Worm (Caenorhabditis elegans) whole organism, late embryonic: Measurements from ENCODE around the gene oma-1.

Experiments
- F13H6.1 ChIP-seq: sonication (generic microtip); optimal IDR thresholded peaks from 2 replicates; lab custom pipeline; 2016; ENCODE audit warnings: missing genetic modification characterization, missing compliant biosample characterization
- K02D7.2 ChIP-seq: sonication (generic microtip); optimal IDR thresholded peaks from 2 replicates; lab custom pipeline; 2017; ENCODE audit warnings: mild to moderate bottlenecking, missing genetic modification characterization, missing compliant biosample characterization
- T23F11.4 ChIP-seq: fragments of 200-800 bp; sonication (Bioruptor generic); optimal IDR thresholded peaks from 2 replicates; lab custom pipeline; 2018; ENCODE audit warnings: mild to moderate bottlenecking, missing genetic modification characterization, missing compliant biosample characterization
- ahr-1 ChIP-seq: sonication (generic microtip); optimal IDR thresholded peaks from 2 replicates; lab custom pipeline; 2016; ENCODE audit warnings: missing genetic modification characterization, missing compliant biosample characterization
- ceh-18 ChIP-seq: sonication (generic microtip); optimal IDR thresholded peaks from 2 replicates; lab custom pipeline; 2016; ENCODE audit warnings: missing genetic modification characterization, missing compliant biosample characterization
- ceh-22 ChIP-seq: sonication (generic microtip); optimal IDR thresholded peaks from 2 replicates; lab custom pipeline; 2017; ENCODE audit warnings: missing biosample characterization, missing genetic modification characterization
- ceh-45 ChIP-seq: fragments of 200-800 bp; sonication (Bioruptor generic); IDR thresholded peaks from 2 replicates; pipeline ENCODE4 v1.3.6; 2022; ENCODE audit warnings: missing genetic modification reagents, missing genetic modification characterization, missing compliant biosample characterization
- ceh-48 ChIP-seq: sonication (generic microtip); optimal IDR thresholded peaks from 2 replicates; lab custom pipeline; 2016; ENCODE audit warnings: missing genetic modification characterization, inconsistent platforms, missing compliant biosample characterization
- dve-1 ChIP-seq: sonication (generic microtip); optimal IDR thresholded peaks from 2 replicates; lab custom pipeline; 2017; ENCODE audit warnings: antibody characterized with exemption, mild to moderate bottlenecking, missing genetic modification characterization, missing compliant biosample characterization
- elt-2 ChIP-seq: sonication (generic microtip); optimal IDR thresholded peaks from 2 replicates; lab custom pipeline; 2016; ENCODE audit warnings: missing genetic modification reagents, missing genetic modification characterization, missing compliant biosample characterization
- elt-4 ChIP-seq: sonication (generic microtip); optimal IDR thresholded peaks from 2 replicates; lab custom pipeline; 2016; ENCODE audit warnings: missing genetic modification characterization, missing compliant biosample characterization
- eyg-1 ChIP-seq: sonication (generic microtip); optimal IDR thresholded peaks from 2 replicates; lab custom pipeline; 2016; ENCODE audit warnings: missing genotype, missing genetic modification characterization, missing compliant biosample characterization
- fax-1 ChIP-seq: sonication (generic microtip); optimal IDR thresholded peaks from 2 replicates; lab custom pipeline; 2016; ENCODE audit warnings: missing genotype, missing genetic modification characterization, missing compliant biosample characterization
- fkh-10 ChIP-seq: fragments of 150-350 bp; optimal IDR thresholded peaks from 2 replicates; lab custom pipeline; 2014; ENCODE audit warnings: missing biosample characterization, missing genetic modification reagents, missing genetic modification characterization
- gmeb-2 ChIP-seq: sonication (generic microtip); optimal IDR thresholded peaks from 2 replicates; lab custom pipeline; 2016; ENCODE audit warnings: missing genetic modification characterization, inconsistent platforms, missing compliant biosample characterization
- hlh-13 ChIP-seq: fragments of 200-800 bp; sonication (Bioruptor generic); optimal IDR thresholded peaks from 2 replicates; lab custom pipeline; 2018; ENCODE audit warnings: mild to moderate bottlenecking, missing genetic modification characterization, missing compliant biosample characterization
- hlh-15 ChIP-seq: sonication (generic microtip); optimal IDR thresholded peaks from 2 replicates; lab custom pipeline; 2016; ENCODE audit warnings: missing genetic modification characterization, missing compliant biosample characterization
- hlh-6 ChIP-seq: sonication (generic microtip); optimal IDR thresholded peaks from 2 replicates; lab custom pipeline; 2016; ENCODE audit warnings: missing genotype, missing genetic modification characterization, missing compliant biosample characterization
- hlh-8 ChIP-seq: sonication (generic microtip); optimal IDR thresholded peaks from 2 replicates; lab custom pipeline; 2016; ENCODE audit warnings: missing genotype, missing genetic modification characterization, missing compliant biosample characterization
- lim-6 ChIP-seq: sonication (generic microtip); optimal IDR thresholded peaks from 2 replicates; lab custom pipeline; 2016; ENCODE audit warnings: missing genetic modification characterization, missing compliant biosample characterization
- lin-11 ChIP-seq: fragments of 200-800 bp; sonication (Bioruptor generic); optimal IDR thresholded peaks from 2 replicates; lab custom pipeline; 2018; ENCODE audit warnings: mild to moderate bottlenecking, missing genetic modification characterization, missing compliant biosample characterization
- mec-3 ChIP-seq: sonication (generic microtip); optimal IDR thresholded peaks from 2 replicates; lab custom pipeline; 2016; ENCODE audit warnings: borderline replicate concordance, missing genetic modification characterization, missing compliant biosample characterization
- nhr-11 ChIP-seq: fragments of 150-350 bp; optimal IDR thresholded peaks from 2 replicates; lab custom pipeline; 2014; ENCODE audit warnings: missing biosample characterization, missing genetic modification characterization
- npax-4 ChIP-seq: sonication (generic microtip); optimal IDR thresholded peaks from 2 replicates; lab custom pipeline; 2016; ENCODE audit warnings: missing genetic modification characterization, missing compliant biosample characterization
- pag-3 ChIP-seq: sonication (generic microtip); optimal IDR thresholded peaks from 2 replicates; lab custom pipeline; 2016; ENCODE audit warnings: missing compliant biosample characterization, missing genetic modification characterization, borderline replicate concordance
- pha-2 ChIP-seq: sonication (generic microtip); optimal IDR thresholded peaks from 2 replicates; lab custom pipeline; 2017; ENCODE audit warnings: mild to moderate bottlenecking, missing genetic modification characterization, missing compliant biosample characterization
- pha-4 ChIP-seq: fragments of 150-350 bp; optimal IDR thresholded peaks from 2 replicates; lab custom pipeline; 2018; ENCODE audit warnings: missing biosample characterization, missing genetic modification reagents, missing genetic modification characterization
- pqm-1 ChIP-seq: sonication (generic microtip); optimal IDR thresholded peaks from 2 replicates; lab custom pipeline; 2016; ENCODE audit warnings: missing genetic modification characterization, missing compliant biosample characterization
- pros-1 ChIP-seq: fragments of 150-350 bp; optimal IDR thresholded peaks from 2 replicates; lab custom pipeline; 2014; ENCODE audit warnings: missing biosample characterization, missing genetic modification reagents, missing genetic modification characterization
- ref-2 ChIP-seq: sonication (generic microtip); optimal IDR thresholded peaks from 2 replicates; lab custom pipeline; 2016; ENCODE audit warnings: missing genetic modification characterization, missing compliant biosample characterization
- syd-9 ChIP-seq: sonication (generic microtip); optimal IDR thresholded peaks from 2 replicates; lab custom pipeline; 2016; ENCODE audit warnings: mild to moderate bottlenecking, missing genetic modification characterization, moderate library complexity, missing compliant biosample characterization
- tbx-2 ChIP-seq: sonication (generic microtip); optimal IDR thresholded peaks from 2 replicates; lab custom pipeline; 2016; ENCODE audit warnings: missing genetic modification characterization, missing compliant biosample characterization
- ttx-3 ChIP-seq: sonication (generic microtip); optimal IDR thresholded peaks from 2 replicates; lab custom pipeline; 2016; ENCODE audit warnings: missing genetic modification reagents, missing genetic modification characterization, missing compliant biosample characterization
- unc-3 ChIP-seq, 2 experiments: fragments of 200-800 bp in 1 of 2; sonication (Bioruptor generic) in 1 of 2; sonication (generic microtip) in 1 of 2; conservative IDR thresholded peaks in 1 of 2; optimal IDR thresholded peaks in 1 of 2; 2 replicates each; pipeline versions ENCODE4 v1.3.6 to Lab custom; 2016 to 2022; ENCODE audit warnings: missing compliant biosample characterization in 2 of 2, missing genetic modification characterization in 2 of 2, missing genetic modification reagents in 1 of 2
- unc-55 ChIP-seq: sonication (generic microtip); optimal IDR thresholded peaks from 2 replicates; lab custom pipeline; 2017; ENCODE audit warnings: missing biosample characterization, missing genetic modification reagents, missing genetic modification characterization
- unc-86 ChIP-seq: sonication (generic microtip); optimal IDR thresholded peaks from 2 replicates; lab custom pipeline; 2016; ENCODE audit warnings: missing genetic modification characterization, missing compliant biosample characterization
- zip-5 ChIP-seq: sonication (generic microtip); optimal IDR thresholded peaks from 2 replicates; lab custom pipeline; 2016; ENCODE audit warnings: missing genetic modification characterization, missing compliant biosample characterization

oma-1 gene

DNA sequence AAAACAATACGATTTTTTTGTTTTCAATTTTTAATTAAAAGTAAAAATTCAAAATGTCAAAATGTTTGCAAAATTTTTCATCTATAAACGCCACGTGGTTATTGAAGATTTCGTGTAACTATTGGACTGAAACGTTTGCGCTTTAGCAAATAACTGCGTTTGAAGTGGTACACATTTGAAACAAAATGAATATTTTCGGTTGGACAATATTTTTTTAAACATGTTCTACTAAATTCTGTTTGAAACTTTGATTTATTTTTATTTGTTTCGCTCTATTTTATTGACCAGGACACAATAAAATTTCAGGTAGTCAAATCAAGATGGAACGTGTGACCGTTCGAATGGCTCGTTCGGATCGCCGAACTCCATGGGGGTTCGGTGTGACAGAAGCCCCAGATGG is 36.6 kb upstream of the oma-1 start, which contains the start of gene alp-1:
alp-1 (plus strand) TSS at position 301 of the 400 bp plus-strand sequence.
- TF ChIP-seq mec-3, result no peak
- no peak for TF ChIP-seq T23F11.4 (GFP tag; lab: Kevin White, UChicago)
- no peak for TF ChIP-seq lim-6 (tag; lab: Kevin White, UChicago)
- TF ChIP-seq unc-86 (tag; lab: Kevin White, UChicago), result no peak
- no peak for TF ChIP-seq ceh-22 (tag; lab: Kevin White, UChicago)
- TF ChIP-seq fkh-10 (GFP tag; lab: Kevin White, UChicago), result no peak
- TF ChIP-seq unc-3 (GFP tag; conservative IDR thresholded peaks at IDR 0.05; lab: Robert Waterston, UW), result no peak
- no peak for TF ChIP-seq unc-3 (tag; optimal IDR thresholded peaks at IDR 0.05; lab: Kevin White, UChicago)
- TF ChIP-seq pros-1, result no peak
- no peak for TF ChIP-seq ahr-1 (tag; lab: Kevin White, UChicago)
- no peak for TF ChIP-seq ref-2 (tag; lab: Kevin White, UChicago)
- no peak for TF ChIP-seq hlh-13 (GFP tag; lab: Kevin White, UChicago)
- TF ChIP-seq pqm-1 (tag; lab: Kevin White, UChicago), result no peak
- no peak for TF ChIP-seq npax-4 (tag; lab: Kevin White, UChicago)
- no peak for TF ChIP-seq gmeb-2 (tag; lab: Kevin White, UChicago)
- no peak for TF ChIP-seq fax-1 (tag; lab: Kevin White, UChicago)
- TF ChIP-seq tbx-2 (tag; lab: Kevin White, UChicago), result no peak
- TF ChIP-seq F13H6.1, result no peak
- TF ChIP-seq elt-2, result no peak
- no peak for TF ChIP-seq hlh-8 (tag; lab: Kevin White, UChicago)
- no peak for TF ChIP-seq hlh-6 (tag; lab: Kevin White, UChicago)

DNA sequence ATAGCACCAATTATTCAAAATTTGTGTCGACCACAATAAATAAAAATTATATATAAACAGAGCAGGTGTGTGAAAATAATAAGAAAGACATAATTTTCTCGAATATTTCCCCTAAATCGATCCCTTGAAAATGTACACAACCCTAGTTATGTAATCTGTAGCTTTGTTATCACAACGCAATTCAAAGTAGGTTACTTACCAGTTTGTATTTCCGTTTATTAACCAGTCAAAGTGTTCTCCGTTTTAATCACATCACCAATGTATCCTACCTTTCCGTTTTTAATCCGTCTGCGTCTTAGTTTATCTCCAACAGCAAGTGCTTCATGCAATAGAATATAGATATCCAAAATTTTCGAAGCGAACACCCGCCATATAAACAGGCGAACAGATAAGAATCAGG is 35.5 kb upstream of the oma-1 start:
- TF ChIP-seq ceh-48 (no peak), elt-4 (tag; lab: Kevin White, UChicago) (no peak), hlh-13 (GFP tag; lab: Kevin White, UChicago) (no peak), gmeb-2 (tag; lab: Kevin White, UChicago) (no peak), pha-2 (tag; lab: Kevin White, UChicago) (no peak), nhr-11 (tag; lab: Kevin White, UChicago) (no peak), zip-5 (tag; lab: Kevin White, UChicago) (no peak), mec-3 (no peak), tbx-2 (tag; lab: Kevin White, UChicago) (no peak), hlh-15 (tag; lab: Kevin White, UChicago) (no peak), ceh-18 (tag; lab: Kevin White, UChicago) (no peak), syd-9 (tag; lab: Kevin White, UChicago) (no peak), fax-1 (tag; lab: Kevin White, UChicago) (no peak), unc-55 (GFP tag; lab: Kevin White, UChicago) (no peak), pha-4 (tag; lab: Kevin White, UChicago) (no peak), dve-1 (tag; lab: Kevin White, UChicago) (no peak)

DNA sequence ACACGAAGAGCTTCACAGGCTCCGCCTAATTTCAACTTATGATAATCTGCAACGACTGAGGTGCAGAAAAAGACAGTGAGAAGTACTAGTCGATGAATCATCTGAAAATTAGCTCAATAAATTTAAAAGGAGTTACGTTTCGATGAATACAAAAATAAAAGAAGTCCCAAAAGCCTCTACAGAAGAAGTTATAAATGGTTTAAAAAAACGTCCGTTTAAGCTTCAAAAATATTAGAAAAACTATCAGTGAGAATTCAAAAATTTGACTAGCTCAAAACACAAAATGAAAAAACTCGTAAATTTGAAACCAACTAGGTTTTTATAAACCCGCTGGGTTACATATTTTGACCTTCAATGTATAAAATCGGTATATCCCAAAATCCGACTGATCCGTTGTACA is 32.8 kb upstream of the oma-1 start, which contains the start of gene T11B7.5:
T11B7.5 (minus strand) TSS at position 101 of the 400 bp plus-strand sequence.
- TF ChIP-seq elt-2, result no peak
- TF ChIP-seq lin-11 (tag; lab: Kevin White, UChicago), result no peak
- TF ChIP-seq mec-3, result no peak
- TF ChIP-seq hlh-6 (tag; lab: Kevin White, UChicago), result no peak

- TF ChIP-seq ttx-3 (tag; lab: Kevin White, UChicago) (no peak), gmeb-2 (tag; lab: Kevin White, UChicago) (no peak), unc-86 (tag; lab: Kevin White, UChicago) (no peak), eyg-1 (tag; lab: Kevin White, UChicago) (no peak), pqm-1 (tag; lab: Kevin White, UChicago) (no peak), F13H6.1 (no peak), K02D7.2 (tag; lab: Kevin White, UChicago) (no peak), pha-4 (tag; lab: Kevin White, UChicago) (no peak), ceh-45 (GFP tag; lab: Robert Waterston, UW) (no peak), pag-3 (tag; lab: Kevin White, UChicago) (no peak), zip-5 (tag; lab: Kevin White, UChicago) (no peak)
Measured at ce11 chrIV:8864672-8865071, 24.1 kb upstream of the oma-1 start.
